Fruit fly (Drosophila melanogaster) whole organism, embryonic: ENCODE results near the gene CG4942.

Experiments
- CG10979 ChIP-seq: fragments of 200-800 bp; sonication (Bioruptor generic); optimal IDR thresholded peaks from 2 replicates; lab custom pipeline; 2018; ENCODE audit warnings: missing biosample characterization, mild to moderate bottlenecking, missing genetic modification characterization, moderate library complexity
- CG12071 ChIP-seq: fragments of 200-800 bp; sonication (Bioruptor generic); optimal IDR thresholded peaks from 3 replicates; lab custom pipeline; 2018; ENCODE audit warnings: missing biosample characterization, mild to moderate bottlenecking, missing genetic modification characterization
- CG12155 ChIP-seq: fragments of 200-800 bp; sonication (Bioruptor generic); optimal IDR thresholded peaks from 3 replicates; lab custom pipeline; 2016; ENCODE audit warnings: missing biosample characterization, missing genetic modification characterization
- CG12391 ChIP-seq: fragments of 200-800 bp; sonication (Bioruptor generic); optimal IDR thresholded peaks from 3 replicates; lab custom pipeline; 2018; ENCODE audit warnings: missing biosample characterization, mild to moderate bottlenecking, missing genetic modification characterization, moderate library complexity
- CG12659 ChIP-seq: fragments of 200-800 bp; sonication (Bioruptor generic); optimal IDR thresholded peaks from 3 replicates; lab custom pipeline; 2017; ENCODE audit warnings: mild to moderate bottlenecking, missing biosample characterization, missing genetic modification reagents, missing genetic modification characterization
- CG12744 ChIP-seq: fragments of 200-800 bp; sonication (Bioruptor generic); optimal IDR thresholded peaks from 2 replicates; lab custom pipeline; 2016; ENCODE audit warnings: missing biosample characterization, missing genetic modification characterization
- CG13296 ChIP-seq: fragments of 200-800 bp; sonication (Bioruptor generic); optimal IDR thresholded peaks from 3 replicates; lab custom pipeline; 2018; ENCODE audit warnings: missing biosample characterization, mild to moderate bottlenecking, missing genetic modification characterization
- CG14014 ChIP-seq: fragments of 200-800 bp; sonication (Bioruptor generic); IDR thresholded peaks from 2 replicates; pipeline ENCODE4 v1.3.6; 2022; ENCODE audit warnings: missing biosample characterization, missing genetic modification characterization
- CG14860 ChIP-seq: fragments of 200-800 bp; sonication (Bioruptor generic); IDR thresholded peaks from 3 replicates; pipeline ENCODE4 v1.3.6; 2022; ENCODE audit warnings: missing biosample characterization, missing genetic modification characterization; ENCODE audit not compliant: partially characterized antibody
- CG15696 ChIP-seq: fragments of 200-800 bp; sonication (Bioruptor generic); optimal IDR thresholded peaks from 2 replicates; lab custom pipeline; 2019; ENCODE audit warnings: missing biosample characterization, mild to moderate bottlenecking, missing genetic modification characterization, moderate library complexity
- CG17186 ChIP-seq: fragments of 200-800 bp; sonication (Bioruptor generic); optimal IDR thresholded peaks from 3 replicates; lab custom pipeline; 2017; ENCODE audit warnings: missing biosample characterization, missing genetic modification reagents, missing genetic modification characterization
- CG17612 ChIP-seq: fragments of 200-800 bp; sonication (Bioruptor generic); IDR thresholded peaks from 2 replicates; pipeline ENCODE4 v1.3.6; 2022; ENCODE audit warnings: missing biosample characterization, missing genetic modification characterization
- CG17829 ChIP-seq: fragments of 200-800 bp; optimal IDR thresholded peaks from 2 replicates; lab custom pipeline; 2019; ENCODE audit warnings: missing biosample characterization, mild to moderate bottlenecking, missing genetic modification characterization, moderate library complexity
- CG18262 ChIP-seq: fragments of 200-800 bp; optimal IDR thresholded peaks from 3 replicates; lab custom pipeline; 2019; ENCODE audit warnings: missing biosample characterization, mild to moderate bottlenecking, missing genetic modification characterization, moderate library complexity
- CG18599 ChIP-seq: fragments of 200-800 bp; sonication (Bioruptor generic); optimal IDR thresholded peaks from 3 replicates; lab custom pipeline; 2017; ENCODE audit warnings: missing biosample characterization, missing genetic modification characterization, mild to moderate bottlenecking, moderate library complexity, missing genetic modification reagents
- CG2120 ChIP-seq: fragments of 200-800 bp; sonication (Bioruptor generic); optimal IDR thresholded peaks from 3 replicates; lab custom pipeline; 2016; ENCODE audit warnings: missing biosample characterization, missing genetic modification characterization
- CG3281 ChIP-seq: fragments of 200-800 bp; sonication (Bioruptor generic); optimal IDR thresholded peaks from 3 replicates; lab custom pipeline; 2017; ENCODE audit warnings: missing biosample characterization, mild to moderate bottlenecking, missing genetic modification characterization
- CG4328 ChIP-seq: fragments of 200-800 bp; sonication (Bioruptor generic); optimal IDR thresholded peaks from 3 replicates; lab custom pipeline; 2017; ENCODE audit warnings: missing biosample characterization, missing genetic modification reagents, missing genetic modification characterization
- CG4707 ChIP-seq: fragments of 200-800 bp; sonication (Bioruptor generic); optimal IDR thresholded peaks from 2 replicates; lab custom pipeline; 2018; ENCODE audit warnings: missing biosample characterization, mild to moderate bottlenecking, missing genetic modification characterization, moderate library complexity
- CG6254 ChIP-seq: fragments of 200-800 bp; sonication (Bioruptor generic); optimal IDR thresholded peaks from 3 replicates; lab custom pipeline; 2017; ENCODE audit warnings: mild to moderate bottlenecking, missing biosample characterization, missing genetic modification reagents, missing genetic modification characterization
- CG6791 ChIP-seq: fragments of 200-800 bp; sonication (Bioruptor generic); IDR thresholded peaks from 3 replicates; pipeline ENCODE4 v1.3.6; 2022; ENCODE audit warnings: missing biosample characterization, missing genetic modification characterization; ENCODE audit not compliant: partially characterized antibody
- CG7357 ChIP-seq: fragments of 200-800 bp; sonication (Bioruptor generic); IDR thresholded peaks from 3 replicates; pipeline ENCODE4 v1.3.6; 2022; ENCODE audit warnings: missing biosample characterization, missing genetic modification characterization
- CG9817 ChIP-seq: fragments of 200-800 bp; sonication (Bioruptor generic); optimal IDR thresholded peaks from 2 replicates; lab custom pipeline; 2018; ENCODE audit warnings: missing biosample characterization, mild to moderate bottlenecking, missing genetic modification characterization, moderate library complexity
- CoRest ChIP-seq: fragments of 200-800 bp; sonication (Bioruptor generic); optimal IDR thresholded peaks from 3 replicates; lab custom pipeline; 2018; ENCODE audit warnings: missing biosample characterization, mild to moderate bottlenecking, missing genetic modification characterization, moderate library complexity
- Gug ChIP-seq: fragments of 200-800 bp; sonication (Bioruptor generic); IDR thresholded peaks from 4 replicates; pipeline ENCODE4 v1.3.6; 2022; ENCODE audit warnings: missing biosample characterization, missing genetic modification characterization
- Hmx ChIP-seq: fragments of 200-800 bp; sonication (Bioruptor generic); optimal IDR thresholded peaks from 2 replicates; lab custom pipeline; 2016; ENCODE audit warnings: missing biosample characterization, missing genetic modification characterization
- Hr39 ChIP-seq: fragments of >200 bp; optimal IDR thresholded peaks from 2 replicates; lab custom pipeline; 2017
- Hsf ChIP-seq: fragments of 200-800 bp; sonication (Bioruptor generic); optimal IDR thresholded peaks from 3 replicates; lab custom pipeline; 2016; ENCODE audit warnings: missing biosample characterization, missing genetic modification characterization
- Jarid2 ChIP-seq: fragments of 200-800 bp; sonication (Bioruptor generic); optimal IDR thresholded peaks from 3 replicates; lab custom pipeline; 2017; ENCODE audit warnings: mild to moderate bottlenecking, missing biosample characterization, missing genetic modification reagents, missing genetic modification characterization
- Lim3 ChIP-seq: fragments of 200-800 bp; sonication (Bioruptor generic); IDR thresholded peaks from 2 replicates; pipeline ENCODE4 v1.3.6; 2022; ENCODE audit warnings: missing biosample characterization, missing genetic modification characterization
- Lpt ChIP-seq: fragments of >200 bp; optimal IDR thresholded peaks from 2 replicates; lab custom pipeline; 2018; ENCODE audit warnings: missing biosample characterization, missing genetic modification characterization
- Nf-YA ChIP-seq: fragments of 200-800 bp; sonication (Bioruptor generic); IDR thresholded peaks from 2 replicates; pipeline ENCODE4 v1.3.6; 2022; ENCODE audit warnings: missing biosample characterization, missing genetic modification characterization
- Nf-YB ChIP-seq: fragments of 200-800 bp; sonication (Bioruptor generic); optimal IDR thresholded peaks from 3 replicates; lab custom pipeline; 2019; ENCODE audit warnings: missing biosample characterization, mild to moderate bottlenecking, missing genetic modification characterization, moderate library complexity
- Scr ChIP-seq: fragments of 200-800 bp; sonication (Bioruptor generic); IDR thresholded peaks from 2 replicates; pipeline ENCODE4 v1.3.6; 2022; ENCODE audit warnings: missing biosample characterization, missing genetic modification characterization; ENCODE audit not compliant: partially characterized antibody
- Sox102F ChIP-seq: fragments of 200-800 bp; sonication (Bioruptor generic); optimal IDR thresholded peaks from 2 replicates; lab custom pipeline; 2018; ENCODE audit warnings: missing biosample characterization, mild to moderate bottlenecking, missing genetic modification characterization, moderate library complexity
- TFAM ChIP-seq: fragments of 200-800 bp; sonication (Bioruptor generic); optimal IDR thresholded peaks from 2 replicates; lab custom pipeline; 2017; ENCODE audit warnings: missing biosample characterization, missing genetic modification characterization, inconsistent platforms
- caup ChIP-seq: fragments of 200-800 bp; sonication (Bioruptor generic); optimal IDR thresholded peaks from 3 replicates; lab custom pipeline; 2017; ENCODE audit warnings: missing biosample characterization, mild to moderate bottlenecking, missing genetic modification characterization, moderate library complexity; ENCODE audit not compliant: severe bottlenecking
- corto ChIP-seq: fragments of 200-800 bp; sonication (Bioruptor generic); optimal IDR thresholded peaks from 2 replicates; lab custom pipeline; 2016; ENCODE audit warnings: missing biosample characterization, mild to moderate bottlenecking, missing genetic modification characterization, moderate library complexity
- grau ChIP-seq: fragments of 200-800 bp; optimal IDR thresholded peaks from 3 replicates; lab custom pipeline; 2019; ENCODE audit warnings: missing biosample characterization, mild to moderate bottlenecking, missing genetic modification characterization, moderate library complexity
- kni ChIP-seq: fragments of 200-800 bp; sonication (Bioruptor generic); optimal IDR thresholded peaks from 3 replicates; lab custom pipeline; 2017; ENCODE audit warnings: mild to moderate bottlenecking, missing biosample characterization, missing genetic modification reagents, missing genetic modification characterization
- lmd ChIP-seq: fragments of 200-800 bp; sonication (Bioruptor generic); IDR thresholded peaks from 2 replicates; pipeline ENCODE4 v1.3.6; 2022; ENCODE audit warnings: missing biosample characterization, missing genetic modification characterization
- lov ChIP-seq, 2 experiments: fragments of 200-800 bp in 1 of 2; fragments of >200 bp in 1 of 2; sonication (Bioruptor generic) in 1 of 2; IDR thresholded peaks in 1 of 2; optimal IDR thresholded peaks in 1 of 2; 2 replicates in 1 of 2; 3 replicates in 1 of 2; pipeline versions ENCODE4 v1.3.6 to Lab custom; 2017 to 2022; ENCODE audit warnings: missing biosample characterization in 1 of 2, missing genetic modification characterization in 1 of 2
- sna ChIP-seq: fragments of 200-800 bp; sonication (Bioruptor generic); IDR thresholded peaks from 2 replicates; pipeline ENCODE4 v1.3.6; 2022; ENCODE audit warnings: missing biosample characterization, missing genetic modification characterization; ENCODE audit not compliant: partially characterized antibody
- sqz ChIP-seq: fragments of 200-800 bp; sonication (Bioruptor generic); optimal IDR thresholded peaks from 3 replicates; lab custom pipeline; 2018; ENCODE audit warnings: missing biosample characterization, mild to moderate bottlenecking, missing genetic modification characterization
- tgo ChIP-seq: fragments of 200-800 bp; sonication (Bioruptor generic); IDR thresholded peaks from 3 replicates; pipeline ENCODE4 v1.3.6; 2022; ENCODE audit warnings: missing biosample characterization, missing genetic modification characterization
- tna ChIP-seq: fragments of 200-800 bp; sonication (Bioruptor generic); IDR thresholded peaks from 2 replicates; pipeline ENCODE4 v1.3.6; 2022; ENCODE audit warnings: missing biosample characterization, missing genetic modification characterization; ENCODE audit not compliant: partially characterized antibody

The CG4942 gene

DNA sequence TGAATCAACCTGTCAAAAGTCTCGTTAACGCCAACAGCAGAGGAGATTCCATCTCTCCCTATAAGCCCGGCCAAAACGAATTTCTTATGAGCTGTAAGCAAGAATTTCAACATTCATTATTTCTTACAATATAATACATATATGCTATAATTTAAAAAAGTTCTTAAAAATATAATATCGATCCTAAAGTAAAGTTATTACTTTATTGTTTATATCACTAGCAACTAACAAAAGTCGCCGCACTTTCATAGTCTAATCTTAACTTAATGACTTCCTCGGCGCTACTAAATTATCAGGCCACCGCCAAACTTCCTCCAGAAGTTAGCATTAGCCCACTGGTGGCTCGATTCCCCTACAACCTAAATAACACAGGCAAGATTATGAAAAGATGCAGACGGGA is 39.4 kb upstream of the CG4942 start (continued):
- TF ChIP-seq lmd (GFP tag; lab: Robert Waterston, UW) = peak; percentile 18; the same call in 1 of the 2 replicates
- TF ChIP-seq Sox102F (GFP tag; lab: Kevin White, UChicago) = peak; percentile 38
- no peak for TF ChIP-seq Hmx
- no peak for TF ChIP-seq CG7357 (GFP tag; lab: Robert Waterston, UW)
- no peak for TF ChIP-seq sna (GFP tag; lab: Robert Waterston, UW)
- no peak for TF ChIP-seq CG3281 (GFP tag; lab: Kevin White, UChicago)
- peak; percentile 25 for TF ChIP-seq grau
- TF ChIP-seq, all 482 proteins: peak for 38

DNA sequence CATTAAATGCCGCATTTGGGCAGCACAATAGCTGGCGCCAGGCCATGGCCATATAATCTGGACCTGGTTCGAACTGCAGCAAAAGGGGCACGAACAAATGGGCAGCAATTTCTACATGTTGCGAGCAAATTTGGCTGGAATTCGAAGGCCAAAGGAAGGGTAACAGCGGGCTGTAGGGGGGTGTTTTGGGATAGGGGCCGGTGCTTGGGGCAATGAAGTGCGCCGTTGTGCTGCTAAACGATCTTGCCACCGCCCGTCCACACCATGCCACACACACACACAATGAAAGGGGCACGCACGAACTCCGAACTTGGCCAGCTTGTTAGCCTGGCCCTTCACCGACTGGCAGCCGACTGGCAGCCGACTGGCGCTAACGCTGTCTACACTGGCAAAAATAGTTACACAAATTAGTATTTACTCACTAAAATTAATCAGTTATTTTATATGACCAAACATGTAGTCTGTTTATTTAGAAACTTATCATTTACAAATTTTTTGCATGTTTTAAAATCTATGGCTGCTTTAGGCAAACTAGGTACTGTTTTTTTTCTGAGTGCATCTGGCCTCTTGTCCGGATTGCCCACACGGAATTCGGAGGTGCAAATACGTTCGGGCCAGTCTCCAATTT is 38.8 kb upstream of the CG4942 start:
- TF ChIP-seq caup (no peak), tna (GFP tag; lab: Robert Waterston, UW) (no peak), CG12391 (tag; lab: Kevin White, UChicago) (peak; percentile 43), Hr39 (lab: Kevin White, UChicago) (no peak), Lpt (GFP tag; lab: Kevin White, UChicago) (no peak), CG2120 (GFP tag; lab: Kevin White, UChicago) (no peak), CG17186 (GFP tag; lab: Kevin White, UChicago) (no peak), CG12155 (GFP tag; lab: Kevin White, UChicago) (no peak), CG14014 (no peak; the same call in 1 of the 2 replicates), lmd (GFP tag; lab: Robert Waterston, UW) (peak; percentile 67), CG4328 (GFP tag; lab: Kevin White, UChicago) (peak; percentile 24), CG12659 (GFP tag; lab: Kevin White, UChicago) (no peak), CG9817 (tag; lab: Kevin White, UChicago) (no peak), Jarid2 (GFP tag; lab: Kevin White, UChicago) (peak; percentile 22), CG18599 (GFP tag; lab: Kevin White, UChicago) (peak; percentile 67), CG7357 (GFP tag; lab: Robert Waterston, UW) (peak; percentile 47; the same call in 1 of the 3 replicates), CG18262 (tag; lab: Kevin White, UChicago) (peak; percentile 82), CG17829 (tag; lab: Kevin White, UChicago) (peak; percentile 77), CG10979 (tag; lab: Kevin White, UChicago) (peak; percentile 91), kni (GFP tag; lab: Kevin White, UChicago) (peak; percentile 44), Nf-YA (GFP tag; lab: Robert Waterston, UW) (0 out of 2 replicates have a peak, but pooled peaks have one; percentile 28), lov (optimal IDR thresholded peaks at IDR 0.05; lab: Kevin White, UChicago) (no peak), lov (GFP tag; IDR thresholded peaks at IDR 0.05; lab: Robert Waterston, UW) (peak; percentile 34; the same call in 1 of the 3 replicates), tgo (peak; percentile 64), Nf-YB (GFP tag; lab: Kevin White, UChicago) (no peak), CG13296 (GFP tag; lab: Kevin White, UChicago) (no peak), CG12071 (peak; percentile 40), Lim3 (GFP tag; lab: Robert Waterston, UW) (no peak), Gug (GFP tag; lab: Robert Waterston, UW) (peak; percentile 33; the same call in 2 of the 4 replicates), TFAM (GFP tag; lab: Kevin White, UChicago) (peak; percentile 41), CG6791 (GFP tag; lab: Robert Waterston, UW) (no peak), Scr (GFP tag; lab: Robert Waterston, UW) (no peak), CG4707 (GFP tag; lab: Kevin White, UChicago) (peak; percentile 4), CG12744 (GFP tag; lab: Kevin White, UChicago) (no peak), CoRest (tag; lab: Kevin White, UChicago) (peak; percentile 53), CG14860 (GFP tag; lab: Robert Waterston, UW) (no peak), CG6254 (GFP tag; lab: Kevin White, UChicago) (peak; percentile 67), CG15696 (tag; lab: Kevin White, UChicago) (peak; percentile 73), Hsf (peak; percentile 6), CG17612 (GFP tag; lab: Robert Waterston, UW) (no peak), sqz (GFP tag; lab: Kevin White, UChicago) (peak; percentile 45), corto (GFP tag; lab: Kevin White, UChicago) (peak; percentile 28)
